Worm (Caenorhabditis elegans) whole organism, midembryonic: ENCODE results near the gene rilp-1.

Experiments used
- T22C8.4 ChIP-seq: fragments of 200-800 bp; sonication (Bioruptor generic); IDR thresholded peaks from 2 replicates; pipeline ENCODE4 v1.3.6; 2022; ENCODE audit warnings: missing genetic modification characterization, missing compliant biosample characterization
- med-1 ChIP-seq: sonication (generic microtip); optimal IDR thresholded peaks from 2 replicates; lab custom pipeline; 2017; ENCODE audit warnings: missing genetic modification characterization, mild to moderate bottlenecking, missing compliant biosample characterization, antibody characterized with exemption, missing genetic modification reagents; ENCODE audit not compliant: insufficient read depth
- ref-1 ChIP-seq: fragments of 200-800 bp; sonication (Bioruptor generic); conservative IDR thresholded peaks from 2 replicates; pipeline ENCODE4 v1.3.6; 2022; ENCODE audit warnings: missing genetic modification reagents, missing genetic modification characterization, missing compliant biosample characterization
- ztf-29 ChIP-seq: fragments of 200-800 bp; sonication (Bioruptor generic); IDR thresholded peaks from 2 replicates; pipeline ENCODE4 v1.3.6; 2022; ENCODE audit warnings: missing genetic modification reagents, missing genetic modification characterization, missing compliant biosample characterization

- TF ChIP-seq ztf-29 (GFP tag; lab: Robert Waterston, UW), result no peak
- TF ChIP-seq ref-1 (GFP tag; lab: Robert Waterston, UW), result no peak
- no peak for TF ChIP-seq T22C8.4 (GFP tag; lab: Robert Waterston, UW)
- TF ChIP-seq med-1 (GFP tag; lab: Kevin White, UChicago), result no peak
These were observed 17.0 kb downstream of the rilp-1 start for ce11 chrIII:3652964-3653363.
